Worm (Caenorhabditis elegans) whole organism, L4 larva: ENCODE data around the gene ran-1.

Source experiments
- ama-1 ChIP-seq: fragments of 150-350 bp; optimal IDR thresholded peaks from 2 replicates; lab custom pipeline; 2014; ENCODE audit warnings: inconsistent platforms, mixed read lengths
- ceh-28 ChIP-seq: fragments of 150-350 bp; optimal IDR thresholded peaks from 2 replicates; lab custom pipeline; 2014; ENCODE audit warnings: missing biosample characterization, missing genetic modification reagents, missing genetic modification characterization
- ceh-82 ChIP-seq: sonication (generic microtip); optimal IDR thresholded peaks from 2 replicates; lab custom pipeline; 2017; ENCODE audit warnings: missing biosample characterization, missing genetic modification characterization
- ctbp-1 ChIP-seq: fragments of 200-800 bp; sonication (Bioruptor generic); IDR thresholded peaks from 2 replicates; pipeline ENCODE4 v1.3.6; 2022; ENCODE audit warnings: missing genetic modification reagents, missing genetic modification characterization, missing compliant biosample characterization
- dmd-6 ChIP-seq: fragments of 200-800 bp; sonication (Bioruptor generic); IDR thresholded peaks from 2 replicates; pipeline ENCODE4 v1.3.6; 2022; ENCODE audit warnings: missing genetic modification reagents, missing genetic modification characterization, missing compliant biosample characterization
- jun-1 ChIP-seq: fragments of 150-350 bp; optimal IDR thresholded peaks from 2 replicates; lab custom pipeline; 2014; ENCODE audit warnings: missing biosample characterization, missing genetic modification reagents, missing genetic modification characterization
- lsy-2 ChIP-seq, 2 experiments: fragments of 150-350 bp in 1 of 2; sonication (generic microtip) in 1 of 2; optimal IDR thresholded peaks; 2 replicates each; lab custom pipeline; 2014 to 2017; ENCODE audit warnings: missing biosample characterization in 2 of 2, missing genetic modification characterization in 2 of 2
- madf-9 ChIP-seq: fragments of 200-800 bp; sonication (Bioruptor generic); conservative IDR thresholded peaks from 2 replicates; pipeline ENCODE4 v1.3.6; 2022; ENCODE audit warnings: missing genetic modification reagents, missing genetic modification characterization, missing compliant biosample characterization
- nhr-237 ChIP-seq: sonication (generic microtip); optimal IDR thresholded peaks from 2 replicates; lab custom pipeline; 2017; ENCODE audit warnings: missing biosample characterization, missing genetic modification characterization
- nhr-25 ChIP-seq: sonication (generic microtip); optimal IDR thresholded peaks from 2 replicates; lab custom pipeline; 2017; ENCODE audit warnings: missing genetic modification characterization, mild to moderate bottlenecking, missing compliant biosample characterization, antibody characterized with exemption, moderate library complexity, borderline replicate concordance; ENCODE audit not compliant: insufficient read depth
- nhr-28 ChIP-seq: fragments of 150-350 bp; optimal IDR thresholded peaks from 2 replicates; lab custom pipeline; 2014; ENCODE audit warnings: missing biosample characterization, missing genetic modification characterization
- pha-4 ChIP-seq, 2 experiments: fragments of 150-350 bp in 1 of 2; fragments of 200-800 bp in 1 of 2; sonication (Bioruptor generic) in 1 of 2; IDR thresholded peaks in 1 of 2; optimal IDR thresholded peaks in 1 of 2; 2 replicates each; pipeline versions ENCODE4 v1.3.6 to Lab custom; 2014 to 2022; ENCODE audit warnings: missing genetic modification characterization in 2 of 2, missing genetic modification reagents in 2 of 2, missing biosample characterization in 1 of 2, missing compliant biosample characterization in 1 of 2
- sdz-12 ChIP-seq: fragments of 200-800 bp; sonication (Bioruptor generic); optimal IDR thresholded peaks from 2 replicates; lab custom pipeline; 2018; ENCODE audit warnings: mild to moderate bottlenecking, missing genetic modification characterization, missing compliant biosample characterization
- snpc-4 ChIP-seq: fragments of 150-350 bp; optimal IDR thresholded peaks from 2 replicates; lab custom pipeline; 2014; ENCODE audit warnings: missing biosample characterization, missing genetic modification characterization

DNA sequence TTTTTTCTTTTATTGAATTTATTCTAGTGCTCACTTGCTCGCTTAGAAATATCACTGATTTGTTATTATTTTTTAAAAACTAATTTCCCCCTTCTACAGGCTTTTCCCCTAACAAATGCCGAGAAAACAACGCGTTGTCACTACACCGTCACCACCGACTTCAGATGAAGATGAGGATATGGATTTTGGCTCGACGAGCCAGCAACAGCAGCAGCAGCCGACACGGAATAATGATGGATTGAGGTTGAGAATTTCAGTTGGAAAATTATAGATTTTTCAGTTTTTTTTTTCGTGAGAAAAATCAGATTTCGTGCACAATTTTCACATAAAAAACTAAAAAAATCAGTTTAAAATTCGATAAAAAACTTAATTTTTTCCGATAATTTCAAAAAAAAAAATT, 15.5 kb upstream of the ran-1 start, which contains the start of gene dpy-28:
- TF ChIP-seq sdz-12 (GFP tag; lab: Kevin White, UChicago) (no peak), ama-1 (peak; percentile 70), ceh-28 (no peak), nhr-28 (tag; lab: Kevin White, UChicago) (no peak), jun-1 (no peak), nhr-237 (no peak), pha-4 (GFP tag; IDR thresholded peaks at IDR 0.05; lab: Robert Waterston, UW) (no peak), pha-4 (tag; optimal IDR thresholded peaks at IDR 0.05; lab: Kevin White, UChicago) (no peak), snpc-4 (tag; lab: Kevin White, UChicago) (no peak), nhr-25 (tag; lab: Kevin White, UChicago) (no peak), lsy-2 (tag; optimal IDR thresholded peaks at IDR 0.05; lab: Kevin White, UChicago) (no peak), madf-9 (GFP tag; lab: Robert Waterston, UW) (no peak), dmd-6 (GFP tag; lab: Robert Waterston, UW) (no peak), ctbp-1 (GFP tag; lab: Robert Waterston, UW) (no peak), ceh-82 (tag; lab: Kevin White, UChicago) (no peak)
